Worm (Caenorhabditis elegans): ENCODE data around the gene idpp-13.

DNA sequence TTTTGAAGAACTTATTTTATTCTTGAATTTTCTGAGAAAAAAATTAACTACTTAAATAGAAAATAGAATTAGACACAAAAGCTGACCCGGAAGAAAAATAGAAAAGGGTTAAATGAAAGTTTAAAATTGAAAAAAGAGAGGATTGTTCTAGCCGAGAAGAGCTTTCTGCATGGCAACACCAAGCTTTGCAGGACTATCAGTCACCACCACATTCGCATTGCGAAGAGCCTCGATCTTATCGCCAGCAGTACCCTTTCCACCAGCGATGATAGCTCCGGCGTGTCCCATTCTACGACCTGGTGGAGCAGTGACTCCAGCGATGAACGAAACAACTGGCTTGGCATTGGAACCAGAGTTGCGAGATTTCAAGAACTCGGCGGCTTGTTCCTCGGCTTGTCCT is 16.7 kb downstream of the idpp-13 start:
- TF ChIP-seq dao-5 (tag; optimal IDR thresholded peaks at IDR 0.05) (no peak), him-1 (tag; optimal IDR thresholded peaks at IDR 0.05) (no peak)
